Worm (Caenorhabditis elegans): ENCODE data around the gene W02C12.2.

- TF ChIP-seq nhr-76 (tag; optimal IDR thresholded peaks at IDR 0.05) (no peak), hmg-11 (tag; optimal IDR thresholded peaks at IDR 0.05) (no peak), skn-1 (tag; optimal IDR thresholded peaks at IDR 0.05) (no peak), nhr-28 (tag; optimal IDR thresholded peaks at IDR 0.05) (no peak), R02D3.7 (tag; optimal IDR thresholded peaks at IDR 0.05) (no peak), jun-1 (tag; optimal IDR thresholded peaks at IDR 0.05) (no peak), pha-4 (tag; optimal IDR thresholded peaks at IDR 0.05) (no peak), ceh-82 (tag; optimal IDR thresholded peaks at IDR 0.05) (no peak), lin-15B (tag; optimal IDR thresholded peaks at IDR 0.05) (no peak), nhr-237 (tag; optimal IDR thresholded peaks at IDR 0.05) (no peak), ama-1 (optimal IDR thresholded peaks at IDR 0.05) (no peak), ZK546.5 (tag; optimal IDR thresholded peaks at IDR 0.05) (no peak)
These were observed 19.6 kb downstream of the W02C12.2 start for ce11 chrIV:3988132-3988531.
